Fruit fly (Drosophila melanogaster) ovary, adult (tissue): ENCODE measurements around the gene Syt12.

ENCODE experiments used
- CG17801 ChIP-seq: fragments of 200-800 bp; optimal IDR thresholded peaks from 2 replicates; lab custom pipeline; 2019; ENCODE audit warnings: missing biosample characterization, mild to moderate bottlenecking, missing genetic modification characterization, moderate library complexity; ENCODE audit not compliant: partially characterized antibody

Gene Syt12

DNA sequence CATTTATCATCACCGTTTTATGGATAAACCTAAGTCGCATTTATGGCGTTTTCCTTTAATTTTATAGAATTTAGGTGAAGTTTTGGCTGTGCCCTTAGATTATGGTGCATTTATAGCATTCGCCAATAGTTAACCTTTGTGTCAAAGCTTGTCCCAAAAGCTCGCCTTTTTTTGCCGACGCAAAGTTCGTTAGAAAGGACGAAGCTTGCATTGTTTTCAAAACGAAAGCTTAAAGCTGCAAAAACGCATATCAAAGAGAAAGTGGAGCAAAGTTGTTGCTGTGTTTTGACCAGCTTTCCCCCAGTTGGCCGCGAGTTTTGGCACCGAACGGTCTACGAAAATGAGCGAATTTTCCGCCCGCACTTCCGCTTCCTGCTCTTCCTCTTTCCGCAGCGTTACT lies at the start of gene Syt12:
Syt12 (plus strand) TSS at position 301 of the 400 bp plus-strand sequence.
- no peak for TF ChIP-seq CG17801 (GFP tag; lab: Kevin White, UChicago)

DNA sequence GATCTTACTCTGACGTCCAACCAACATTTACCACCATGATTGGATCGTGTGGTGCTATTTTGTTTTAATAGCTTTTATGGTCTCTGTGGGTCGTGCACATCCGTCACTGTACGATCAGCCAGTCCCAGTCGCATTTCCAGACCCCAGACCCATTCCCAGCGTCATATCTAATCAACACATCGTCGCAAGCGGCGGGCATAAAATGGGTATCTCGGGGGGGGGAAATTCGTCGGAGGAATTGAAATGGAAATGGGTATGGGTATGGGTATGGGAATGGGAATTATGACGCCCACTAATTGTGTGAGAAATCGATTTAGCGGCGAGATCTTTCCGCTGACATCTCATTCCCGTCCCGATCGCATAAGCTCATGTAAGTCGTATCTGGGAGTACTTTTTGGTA lies 48.3 kb upstream of the Syt12 start:
- TF ChIP-seq CG17801 (GFP tag; lab: Kevin White, UChicago), result no peak

- TF ChIP-seq CG17801 (GFP tag; lab: Kevin White, UChicago), result no peak
Measured at dm6 chrX:13312200-13312599, 46.8 kb upstream of the Syt12 start.

DNA sequence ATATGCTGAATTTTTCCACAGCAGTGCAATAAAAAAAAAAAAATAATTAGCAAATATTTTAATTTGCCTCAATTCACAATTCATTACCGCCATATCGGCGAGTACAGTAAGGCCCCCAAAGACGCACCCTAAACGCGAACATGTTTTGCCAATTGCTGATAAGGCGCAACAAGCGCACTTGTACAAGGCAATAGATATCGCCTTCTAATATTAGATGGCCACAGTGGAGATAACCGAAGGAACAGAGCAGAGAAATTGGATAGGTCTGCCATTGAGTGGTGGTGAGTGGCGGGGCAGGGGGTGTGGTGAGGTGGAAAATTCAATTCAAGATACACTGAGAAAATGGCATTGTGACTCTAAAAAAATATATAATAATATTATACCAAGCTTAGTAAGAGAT lies 45.9 kb upstream of the Syt12 start:
- no peak for TF ChIP-seq CG17801 (GFP tag; lab: Kevin White, UChicago)

DNA sequence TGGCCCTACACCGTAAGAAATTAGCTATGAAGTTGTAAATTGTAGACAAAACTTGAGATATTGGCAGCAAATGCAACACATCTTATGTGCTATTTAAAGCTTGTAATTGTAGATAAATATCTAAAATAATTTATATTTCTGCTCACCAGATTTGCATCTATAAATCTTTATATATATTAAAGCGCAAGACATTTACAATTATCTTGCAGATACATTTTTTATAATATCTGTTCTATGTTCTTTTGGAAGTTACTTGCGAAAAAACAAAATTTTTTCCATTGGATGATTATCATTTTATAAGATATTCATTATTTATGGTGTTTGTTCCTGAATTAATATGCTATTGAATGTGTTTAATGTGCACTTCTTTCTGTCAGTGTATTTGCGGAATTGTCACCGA lies 44.7 kb upstream of the Syt12 start:
- TF ChIP-seq CG17801 (GFP tag; lab: Kevin White, UChicago), result no peak

- TF ChIP-seq CG17801 (GFP tag; lab: Kevin White, UChicago), result no peak
Measured at dm6 chrX:13314789-13315462, 44.1 kb upstream of the Syt12 start.

dm6 chrX:13315463-13315817 lies 43.6 kb upstream of the Syt12 start:
- TF ChIP-seq CG17801 (GFP tag; lab: Kevin White, UChicago), result no peak

DNA sequence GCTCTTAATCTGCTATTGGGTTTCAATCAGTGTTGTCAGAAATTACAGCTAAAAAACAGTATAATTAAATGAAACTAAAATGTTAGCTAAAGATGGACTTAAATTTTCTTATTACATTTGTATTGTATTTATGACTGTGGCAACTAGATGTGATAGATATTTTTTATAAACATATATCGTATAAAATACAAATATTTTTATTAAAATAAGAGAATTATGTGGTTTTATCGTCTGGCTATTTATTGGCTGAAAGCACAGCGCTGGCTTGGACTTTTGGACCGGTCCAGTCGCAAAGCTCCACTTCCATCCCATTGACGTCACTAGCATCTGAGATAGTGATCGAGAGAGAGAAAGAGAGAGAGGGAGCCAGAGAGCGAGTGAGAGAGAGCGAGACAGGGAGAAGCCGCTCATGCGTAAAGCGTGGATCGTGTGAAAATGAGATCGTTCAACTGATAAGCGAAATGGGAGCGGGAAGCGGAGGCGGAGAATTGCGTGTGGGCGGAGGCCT lies 39.6 kb upstream of the Syt12 start:
- peak; percentile 91 for TF ChIP-seq CG17801 (GFP tag; lab: Kevin White, UChicago)

DNA sequence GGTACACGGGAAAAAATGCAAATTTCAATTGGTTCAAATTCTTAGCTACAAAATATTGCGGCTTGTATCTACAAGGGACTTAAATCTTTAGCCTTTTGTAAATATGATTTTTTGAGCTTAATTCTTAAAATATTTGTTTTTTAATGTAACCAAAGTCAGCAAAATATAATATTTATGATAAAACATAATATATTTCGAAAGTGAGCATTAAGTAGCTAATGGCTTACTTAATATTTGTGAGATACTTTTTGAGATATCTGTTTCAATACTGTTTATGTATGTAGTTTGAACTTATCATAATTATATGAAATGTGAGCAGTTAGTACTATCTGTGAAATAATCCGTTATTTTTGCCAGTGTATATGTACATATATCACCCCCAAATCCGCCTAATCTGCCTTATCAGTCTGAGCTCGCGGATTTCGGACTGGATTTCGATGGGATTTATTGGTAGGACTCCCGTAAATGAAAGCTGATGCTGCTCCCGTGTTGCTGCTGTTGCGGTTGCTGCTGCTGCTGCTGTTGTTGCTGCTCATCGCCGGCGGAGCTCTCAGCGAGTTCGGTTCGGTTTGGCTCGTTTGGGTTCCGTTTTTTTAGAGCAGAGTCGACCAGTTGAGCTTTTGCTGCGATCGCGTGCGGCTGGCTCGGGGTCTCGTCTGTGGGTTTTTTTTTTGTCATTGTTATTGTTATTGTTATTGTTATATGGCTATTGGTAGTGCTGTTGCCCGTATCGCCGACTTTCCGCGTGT lies 38.2 kb upstream of the Syt12 start:
- no peak for TF ChIP-seq CG17801 (GFP tag; lab: Kevin White, UChicago)

dm6 chrX:13322405-13322804 lies 36.6 kb upstream of the Syt12 start:
- TF ChIP-seq CG17801 (GFP tag; lab: Kevin White, UChicago), result peak; percentile 9

- peak; percentile 33 for TF ChIP-seq CG17801 (GFP tag; lab: Kevin White, UChicago)
Measured at dm6 chrX:13323114-13323513, 35.9 kb upstream of the Syt12 start.

- TF ChIP-seq CG17801 (GFP tag; lab: Kevin White, UChicago), result no peak
Measured at dm6 chrX:13323526-13323925, 35.5 kb upstream of the Syt12 start.

DNA sequence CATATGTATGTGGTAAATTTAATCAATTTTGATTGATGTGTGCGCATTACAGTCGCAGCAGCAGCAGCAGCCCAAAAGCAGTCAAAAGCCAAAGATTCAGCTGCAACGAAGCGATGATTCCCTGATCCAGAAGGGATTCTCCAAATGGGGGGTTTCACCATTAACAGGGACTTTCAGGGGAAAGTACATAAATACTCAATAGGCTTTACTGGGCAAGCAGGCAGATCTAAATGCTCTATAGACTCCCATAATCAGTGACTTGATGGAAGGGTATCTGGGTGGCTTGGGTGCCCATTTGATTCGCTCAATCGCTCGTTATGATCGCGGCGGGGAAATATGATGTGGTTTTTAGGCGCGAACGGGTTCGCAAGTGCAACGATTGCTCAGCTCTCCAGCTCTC lies 33.7 kb upstream of the Syt12 start:
- TF ChIP-seq CG17801 (GFP tag; lab: Kevin White, UChicago), result no peak

dm6 chrX:13329572-13330046 lies 29.4 kb upstream of the Syt12 start, which contains the start of gene Prx2:
Gene Prx2, plus strand, starts transcription at chrX:13329824.
- peak; percentile 69 for TF ChIP-seq CG17801 (GFP tag; lab: Kevin White, UChicago)

- TF ChIP-seq CG17801 (GFP tag; lab: Kevin White, UChicago), result peak; percentile 56
Measured at dm6 chrX:13331814-13332701, 27.0 kb upstream of the Syt12 start.
